Worm (Caenorhabditis elegans) whole organism, young adult: ENCODE data around the gene K12G11.6.

ENCODE experiments used
- dpl-1 ChIP-seq: fragments of 150-350 bp; optimal IDR thresholded peaks from 2 replicates; lab custom pipeline; 2014; ENCODE audit warnings: missing biosample characterization, missing genetic modification reagents, missing genetic modification characterization
- snpc-4 ChIP-seq, 5 experiments: fragments of 150-350 bp in 1 of 5; sonication (generic microtip) in 4 of 5; optimal IDR thresholded peaks; 2 replicates each; lab custom pipeline; 2014 to 2018; ENCODE audit warnings: missing genetic modification characterization in 5 of 5, missing biosample characterization in 3 of 5, antibody characterized with exemption in 2 of 5, mild to moderate bottlenecking in 2 of 5, missing compliant biosample characterization in 2 of 5, missing genotype in 2 of 5, moderate library complexity in 2 of 5, missing genetic modification reagents in 1 of 5
- unc-62 ChIP-seq: fragments of 150-350 bp; optimal IDR thresholded peaks from 2 replicates; lab custom pipeline; 2014; ENCODE audit warnings: missing biosample characterization, missing genetic modification reagents, missing genetic modification characterization

ce11 chrV:11860375-11860774, 33.8 kb upstream of the K12G11.6 start, which contains the start of gene R13H4.5:
- TF ChIP-seq dpl-1 (GFP tag; lab: Kevin White, UChicago) (no peak), unc-62 (GFP tag; lab: Kevin White, UChicago) (no peak), snpc-4 (GFP tag; optimal IDR thresholded peaks at IDR 0.05; lab: Kevin White, UChicago) (no peak), snpc-4 (tag; optimal IDR thresholded peaks at IDR 0.05; lab: Kevin White, UChicago) (no peak)
